Worm (Caenorhabditis elegans) whole organism, L3 larva: ENCODE measurements around the gene B0554.1.

ENCODE experiments used
- pha-4 ChIP-seq: fragments of 150-350 bp; optimal IDR thresholded peaks from 2 replicates; lab custom pipeline; 2014; ENCODE audit warnings: missing biosample characterization, missing genetic modification reagents, missing genetic modification characterization
- zag-1 ChIP-seq: fragments of 150-350 bp; optimal IDR thresholded peaks from 2 replicates; lab custom pipeline; 2014; ENCODE audit warnings: missing biosample characterization, missing genetic modification characterization

DNA sequence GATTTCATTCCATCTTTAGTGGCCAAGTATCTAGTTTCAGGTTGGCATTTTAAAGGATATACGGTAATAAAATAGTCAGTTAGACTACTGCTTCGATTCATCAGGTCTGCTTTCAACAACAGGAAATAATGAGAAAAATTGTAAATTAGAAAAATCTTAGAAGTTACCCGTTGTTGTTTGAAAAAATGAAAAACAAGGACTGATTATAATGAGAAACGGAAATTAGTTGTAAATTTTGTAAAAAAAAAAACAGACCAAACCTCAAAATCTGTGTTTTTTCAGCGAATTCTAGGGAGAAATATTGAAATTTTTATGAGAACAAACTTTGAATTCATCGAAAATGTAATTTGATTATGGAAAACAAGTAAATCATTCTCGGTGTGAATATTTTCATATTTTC, 35.2 kb upstream of the B0554.1 start, which contains the start of gene srh-62:
- TF ChIP-seq pha-4 (tag; lab: Kevin White, UChicago) (no peak), zag-1 (tag; lab: Kevin White, UChicago) (no peak)
